Worm (Caenorhabditis elegans): ENCODE data around the gene C13B9.2.

ce11 chrIII:6581585-6581984 is 38.5 kb upstream of the C13B9.2 start, which contains the start of gene acr-21:
- TF ChIP-seq T22C8.4 (GFP tag; IDR thresholded peaks at IDR 0.05) (no peak), ref-1 (GFP tag; conservative IDR thresholded peaks at IDR 0.05) (no peak), flt-1 (GFP tag; IDR thresholded peaks at IDR 0.05) (no peak), cog-1 (tag; optimal IDR thresholded peaks at IDR 0.05) (no peak), ztf-29 (GFP tag; IDR thresholded peaks at IDR 0.05) (no peak), med-1 (GFP tag; optimal IDR thresholded peaks at IDR 0.05; ENCODE audit: insufficient read depth) (no peak)
